Comparison of ENCODE assay signal across 2 worm cellular contexts in the genomic region with DNA sequence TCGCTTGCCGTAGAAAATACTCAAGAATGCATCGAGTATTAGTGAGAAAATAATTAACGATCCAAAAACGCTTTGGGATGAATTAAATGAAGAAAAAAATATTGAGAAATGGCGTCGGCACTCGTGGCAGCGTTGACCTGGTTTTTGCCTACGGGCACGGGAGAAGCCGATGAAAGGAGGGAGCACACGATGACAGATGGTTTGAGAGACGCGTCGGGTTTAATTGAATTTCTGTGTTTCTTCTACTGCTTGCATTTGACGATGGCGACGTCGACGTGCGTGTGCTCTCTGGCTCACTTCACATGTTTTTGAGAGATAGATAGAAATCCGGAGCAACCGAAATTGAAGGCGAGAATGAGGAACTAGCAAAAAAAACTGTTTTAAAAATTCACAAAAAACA.
TF ChIP-seq lines count a peak whose summit lies in the region.

No protein-coding gene starts in this region.

TF ChIP-seq in whole organism, L1 larva, 84 proteins besides CTCF, POLR2A, EP300 and RAD21 (continued from another document):
- TF ChIP-seq jun-1 (tag; optimal IDR thresholded peaks at IDR 0.05; lab: Kevin White, UChicago) (no peak), tbx-2 (tag; optimal IDR thresholded peaks at IDR 0.05; lab: Kevin White, UChicago) (no peak), lin-15B (tag; optimal IDR thresholded peaks at IDR 0.05; lab: Kevin White, UChicago) (no peak), fkh-10 (GFP tag; optimal IDR thresholded peaks at IDR 0.05; lab: Kevin White, UChicago) (peak; percentile 13), nhr-47 (tag; optimal IDR thresholded peaks at IDR 0.05; lab: Kevin White, UChicago) (peak; percentile 28), nhr-77 (tag; optimal IDR thresholded peaks at IDR 0.05; lab: Kevin White, UChicago) (no peak), lir-3 (tag; optimal IDR thresholded peaks at IDR 0.05; lab: Kevin White, UChicago; ENCODE audit: poor library complexity) (no peak), C34B4.2 (tag; optimal IDR thresholded peaks at IDR 0.05; lab: Kevin White, UChicago) (no peak)

TF ChIP-seq in whole organism, L4 larva, 104 proteins besides CTCF, POLR2A, EP300 and RAD21 (continued from another document):
- no peak for TF ChIP-seq mdl-1 (tag; optimal IDR thresholded peaks at IDR 0.05; lab: Kevin White, UChicago)
- no peak for TF ChIP-seq nhr-102 (tag; optimal IDR thresholded peaks at IDR 0.05; lab: Kevin White, UChicago)
- no peak for TF ChIP-seq lir-3 (tag; optimal IDR thresholded peaks at IDR 0.05; lab: Kevin White, UChicago)
- no peak for TF ChIP-seq cey-2 (tag; optimal IDR thresholded peaks at IDR 0.05; lab: Kevin White, UChicago; ENCODE audit: borderline replicate concordance, insufficient read depth)
- TF ChIP-seq fkh-10 (GFP tag; optimal IDR thresholded peaks at IDR 0.05; lab: Kevin White, UChicago), result no peak
- TF ChIP-seq pqm-1 (tag; optimal IDR thresholded peaks at IDR 0.05; lab: Kevin White, UChicago), result no peak
- TF ChIP-seq ctbp-1 (GFP tag; IDR thresholded peaks at IDR 0.05; lab: Robert Waterston, UW), result peak; percentile 55; the same call in 1 of the 2 replicates
- TF ChIP-seq nhr-42 (GFP tag; IDR thresholded peaks at IDR 0.05; lab: Robert Waterston, UW), result no peak
- TF ChIP-seq hlh-30 (tag; optimal IDR thresholded peaks at IDR 0.05; lab: Kevin White, UChicago; ENCODE audit: insufficient read depth), result peak; percentile 6
- no peak for TF ChIP-seq ceh-28 (tag; optimal IDR thresholded peaks at IDR 0.05; lab: Kevin White, UChicago)
- TF ChIP-seq dpl-1 (GFP tag; optimal IDR thresholded peaks at IDR 0.05; lab: Kevin White, UChicago), result no peak
- no peak for TF ChIP-seq lin-29 (GFP tag; IDR thresholded peaks at IDR 0.05; lab: Robert Waterston, UW)
- TF ChIP-seq F26F4.8 (GFP tag; conservative IDR thresholded peaks at IDR 0.05; lab: Robert Waterston, UW), result no peak
- no peak for TF ChIP-seq fos-1 (tag; optimal IDR thresholded peaks at IDR 0.05; lab: Kevin White, UChicago)
- TF ChIP-seq dmd-6 (GFP tag; IDR thresholded peaks at IDR 0.05; lab: Robert Waterston, UW), result no peak
